Fruit fly (Drosophila melanogaster) whole organism, embryonic: ENCODE results near the gene SecS.

Experiments
- ATbp ChIP-seq: fragments of 200-800 bp; sonication (Bioruptor generic); optimal IDR thresholded peaks from 2 replicates; lab custom pipeline; 2017; ENCODE audit warnings: missing biosample characterization, mild to moderate bottlenecking, missing genetic modification characterization, missing genetic modification reagents
- CG10267 ChIP-seq: fragments of 200-800 bp; sonication (Bioruptor generic); optimal IDR thresholded peaks from 2 replicates; lab custom pipeline; 2018; ENCODE audit warnings: missing biosample characterization, mild to moderate bottlenecking, missing genetic modification characterization, moderate library complexity
- CG11560 ChIP-seq: fragments of 200-800 bp; sonication (Bioruptor generic); IDR thresholded peaks from 3 replicates; pipeline ENCODE4 v1.3.6; 2022; ENCODE audit warnings: missing biosample characterization, missing genetic modification characterization
- CG11695 ChIP-seq: fragments of 200-800 bp; sonication (Bioruptor generic); IDR thresholded peaks from 3 replicates; pipeline ENCODE4 v1.3.6; 2022; ENCODE audit warnings: missing biosample characterization, missing genetic modification characterization
- CG12391 ChIP-seq: fragments of 200-800 bp; sonication (Bioruptor generic); optimal IDR thresholded peaks from 3 replicates; lab custom pipeline; 2018; ENCODE audit warnings: missing biosample characterization, mild to moderate bottlenecking, missing genetic modification characterization, moderate library complexity
- CG14050 ChIP-seq: fragments of 200-800 bp; sonication (Bioruptor generic); IDR thresholded peaks from 3 replicates; pipeline ENCODE4 v1.3.6; 2022; ENCODE audit warnings: missing biosample characterization, missing genetic modification characterization
- CG15011 ChIP-seq: fragments of 200-800 bp; sonication (Bioruptor generic); optimal IDR thresholded peaks from 3 replicates; lab custom pipeline; 2018; ENCODE audit warnings: missing biosample characterization, mild to moderate bottlenecking, missing genetic modification characterization
- CG15479 ChIP-seq: fragments of 200-800 bp; sonication (Bioruptor generic); optimal IDR thresholded peaks from 3 replicates; lab custom pipeline; 2019; ENCODE audit warnings: missing biosample characterization, mild to moderate bottlenecking, missing genetic modification characterization, moderate library complexity
- CG17361 ChIP-seq: fragments of 200-800 bp; sonication (Bioruptor generic); IDR thresholded peaks from 3 replicates; pipeline ENCODE4 v1.3.6; 2022; ENCODE audit warnings: missing biosample characterization, missing genetic modification characterization
- CG17612 ChIP-seq: fragments of 200-800 bp; sonication (Bioruptor generic); IDR thresholded peaks from 2 replicates; pipeline ENCODE4 v1.3.6; 2022; ENCODE audit warnings: missing biosample characterization, missing genetic modification characterization
- CG17912 ChIP-seq: fragments of 200-800 bp; sonication (Bioruptor generic); optimal IDR thresholded peaks from 2 replicates; lab custom pipeline; 2018; ENCODE audit warnings: missing biosample characterization, mild to moderate bottlenecking, missing genetic modification characterization
- CG2116 ChIP-seq: fragments of 200-800 bp; sonication (Bioruptor generic); optimal IDR thresholded peaks from 3 replicates; lab custom pipeline; 2018; ENCODE audit warnings: missing biosample characterization, mild to moderate bottlenecking, missing genetic modification characterization
- CG2199 ChIP-seq: fragments of 200-800 bp; sonication (Bioruptor generic); IDR thresholded peaks from 3 replicates; pipeline ENCODE4 v1.3.6; 2022; ENCODE audit warnings: missing biosample characterization, missing genetic modification characterization
- CG4404 ChIP-seq: fragments of 200-800 bp; sonication (Bioruptor generic); IDR thresholded peaks from 2 replicates; pipeline ENCODE4 v1.3.6; 2022; ENCODE audit warnings: missing biosample characterization, missing genetic modification characterization
- CG4424 ChIP-seq: fragments of 200-800 bp; sonication (Bioruptor generic); optimal IDR thresholded peaks from 3 replicates; lab custom pipeline; 2016; ENCODE audit warnings: missing biosample characterization, missing genetic modification characterization
- CG5953 ChIP-seq: fragments of 200-800 bp; sonication (Bioruptor generic); IDR thresholded peaks from 2 replicates; pipeline ENCODE4 v1.3.6; 2022; ENCODE audit warnings: missing biosample characterization, missing genetic modification characterization
- CG6813 ChIP-seq: fragments of 200-800 bp; sonication (Bioruptor generic); optimal IDR thresholded peaks from 2 replicates; lab custom pipeline; 2017; ENCODE audit warnings: missing biosample characterization, missing genetic modification characterization, mild to moderate bottlenecking, moderate library complexity, missing genetic modification reagents
- CG6854 ChIP-seq: fragments of 200-800 bp; sonication (Bioruptor generic); optimal IDR thresholded peaks from 3 replicates; lab custom pipeline; 2017; ENCODE audit warnings: missing biosample characterization, mild to moderate bottlenecking, missing genetic modification characterization
- CG7786 ChIP-seq: fragments of 200-800 bp; sonication (Bioruptor generic); optimal IDR thresholded peaks from 2 replicates; lab custom pipeline; 2016; ENCODE audit warnings: missing biosample characterization, missing genetic modification characterization
- CG8924 ChIP-seq: fragments of 200-800 bp; optimal IDR thresholded peaks from 3 replicates; lab custom pipeline; 2019; ENCODE audit warnings: missing biosample characterization, mild to moderate bottlenecking, missing genetic modification characterization, moderate library complexity
- CG9797 ChIP-seq: fragments of 200-800 bp; sonication (Bioruptor generic); optimal IDR thresholded peaks from 3 replicates; lab custom pipeline; 2018; ENCODE audit warnings: missing biosample characterization, mild to moderate bottlenecking, missing genetic modification characterization
- Dll ChIP-seq: fragments of 200-800 bp; sonication (Bioruptor generic); IDR thresholded peaks from 4 replicates; pipeline ENCODE4 v1.3.6; 2022; ENCODE audit warnings: missing biosample characterization, missing genetic modification characterization; ENCODE audit not compliant: partially characterized antibody
- Dp ChIP-seq: fragments of 200-800 bp; sonication (Bioruptor generic); optimal IDR thresholded peaks from 2 replicates; lab custom pipeline; 2018; ENCODE audit warnings: missing biosample characterization, mild to moderate bottlenecking, missing genetic modification characterization, moderate library complexity
- Drgx ChIP-seq: fragments of 200-800 bp; sonication (Bioruptor generic); IDR thresholded peaks from 2 replicates; pipeline ENCODE4 v1.3.6; 2022; ENCODE audit warnings: missing biosample characterization, missing genetic modification characterization
- Fer3 ChIP-seq: fragments of 200-800 bp; sonication (Bioruptor generic); optimal IDR thresholded peaks from 2 replicates; lab custom pipeline; 2018; ENCODE audit warnings: missing biosample characterization, mild to moderate bottlenecking, missing genetic modification characterization, moderate library complexity
- HLHmδ ChIP-seq: fragments of 200-800 bp; sonication (Bioruptor generic); optimal IDR thresholded peaks from 2 replicates; lab custom pipeline; 2018; ENCODE audit warnings: missing biosample characterization, mild to moderate bottlenecking, missing genetic modification characterization, moderate library complexity
- MBD-R2 ChIP-seq: fragments of 200-800 bp; sonication (Bioruptor generic); IDR thresholded peaks from 2 replicates; pipeline ENCODE4 v1.3.6; 2022; ENCODE audit warnings: missing biosample characterization, missing genetic modification characterization
- MESR4 ChIP-seq: fragments of 200-800 bp; sonication (Bioruptor generic); optimal IDR thresholded peaks from 2 replicates; lab custom pipeline; 2018; ENCODE audit warnings: missing biosample characterization, mild to moderate bottlenecking, missing genetic modification characterization, moderate library complexity
- Nf-YB ChIP-seq: fragments of 200-800 bp; sonication (Bioruptor generic); optimal IDR thresholded peaks from 3 replicates; lab custom pipeline; 2019; ENCODE audit warnings: missing biosample characterization, mild to moderate bottlenecking, missing genetic modification characterization, moderate library complexity
- Nf-YC ChIP-seq: fragments of 200-800 bp; optimal IDR thresholded peaks from 3 replicates; lab custom pipeline; 2019; ENCODE audit warnings: missing biosample characterization, mild to moderate bottlenecking, missing genetic modification characterization, moderate library complexity
- Oaz ChIP-seq: fragments of 200-800 bp; sonication (Bioruptor generic); IDR thresholded peaks from 2 replicates; pipeline ENCODE4 v1.3.6; 2022; ENCODE audit warnings: missing biosample characterization, missing genetic modification characterization
- Pdp1 ChIP-seq, 2 experiments: fragments of 200-800 bp; sonication (Bioruptor generic); optimal IDR thresholded peaks; 3 replicates each; lab custom pipeline; 2016; ENCODE audit warnings: missing biosample characterization in 2 of 2, missing genetic modification characterization in 2 of 2, mild to moderate bottlenecking in 1 of 2, moderate library complexity in 1 of 2
- Scr ChIP-seq: fragments of 200-800 bp; sonication (Bioruptor generic); IDR thresholded peaks from 2 replicates; pipeline ENCODE4 v1.3.6; 2022; ENCODE audit warnings: missing biosample characterization, missing genetic modification characterization; ENCODE audit not compliant: partially characterized antibody
- ara ChIP-seq: fragments of 200-800 bp; sonication (Bioruptor generic); IDR thresholded peaks from 2 replicates; pipeline ENCODE4 v1.3.6; 2022; ENCODE audit warnings: missing biosample characterization, missing genetic modification characterization
- ash1 ChIP-seq: fragments of 200-800 bp; sonication (Bioruptor generic); optimal IDR thresholded peaks from 2 replicates; lab custom pipeline; 2018; ENCODE audit warnings: missing biosample characterization, mild to moderate bottlenecking, missing genetic modification characterization
- bigmax ChIP-seq: fragments of 200-800 bp; sonication (Bioruptor generic); optimal IDR thresholded peaks from 2 replicates; lab custom pipeline; 2018; ENCODE audit warnings: missing biosample characterization, mild to moderate bottlenecking, missing genetic modification characterization
- chif ChIP-seq, 2 experiments: fragments of 200-800 bp; sonication (Bioruptor generic); optimal IDR thresholded peaks; 3 replicates each; lab custom pipeline; 2016; ENCODE audit warnings: missing biosample characterization in 2 of 2, missing genetic modification characterization in 2 of 2
- dm ChIP-seq: fragments of 200-800 bp; sonication (Bioruptor generic); optimal IDR thresholded peaks from 3 replicates; lab custom pipeline; 2016; ENCODE audit warnings: missing biosample characterization, missing genetic modification characterization
- dysf ChIP-seq: fragments of 200-800 bp; sonication (Bioruptor generic); IDR thresholded peaks from 3 replicates; pipeline ENCODE4 v1.3.6; 2022; ENCODE audit warnings: missing biosample characterization, missing genetic modification characterization
- gcm2 ChIP-seq: fragments of 200-800 bp; sonication (Bioruptor generic); optimal IDR thresholded peaks from 2 replicates; lab custom pipeline; 2016; ENCODE audit warnings: missing biosample characterization, missing genetic modification characterization
- insv ChIP-seq, 2 experiments: fragments of 200-800 bp; sonication (Bioruptor generic); optimal IDR thresholded peaks; 3 replicates each; lab custom pipeline; 2016 to 2018; ENCODE audit warnings: missing biosample characterization in 2 of 2, missing genetic modification characterization in 2 of 2
- klu ChIP-seq: fragments of 200-800 bp; sonication (Bioruptor generic); IDR thresholded peaks from 2 replicates; pipeline ENCODE4 v1.3.6; 2022; ENCODE audit warnings: missing biosample characterization, missing genetic modification characterization
- kni ChIP-seq: fragments of 200-800 bp; sonication (Bioruptor generic); optimal IDR thresholded peaks from 3 replicates; lab custom pipeline; 2017; ENCODE audit warnings: mild to moderate bottlenecking, missing biosample characterization, missing genetic modification reagents, missing genetic modification characterization
- lab ChIP-seq: fragments of 200-800 bp; sonication (Bioruptor generic); optimal IDR thresholded peaks from 3 replicates; lab custom pipeline; 2017; ENCODE audit warnings: missing biosample characterization, missing genetic modification characterization, mild to moderate bottlenecking, moderate library complexity, missing genetic modification reagents
- lmd ChIP-seq: fragments of 200-800 bp; sonication (Bioruptor generic); IDR thresholded peaks from 2 replicates; pipeline ENCODE4 v1.3.6; 2022; ENCODE audit warnings: missing biosample characterization, missing genetic modification characterization
- nerfin-1 ChIP-seq: fragments of 200-800 bp; sonication (Bioruptor generic); optimal IDR thresholded peaks from 3 replicates; lab custom pipeline; 2019; ENCODE audit warnings: missing biosample characterization, mild to moderate bottlenecking, missing genetic modification characterization, moderate library complexity
- psq ChIP-seq: fragments of 200-800 bp; sonication (Bioruptor generic); optimal IDR thresholded peaks from 2 replicates; lab custom pipeline; 2017; ENCODE audit warnings: missing biosample characterization, missing genetic modification characterization
- sens-2 ChIP-seq: fragments of 200-800 bp; sonication (Bioruptor generic); IDR thresholded peaks from 2 replicates; pipeline ENCODE4 v1.3.6; 2022; ENCODE audit warnings: missing biosample characterization, missing genetic modification characterization
- sug ChIP-seq: fragments of 200-800 bp; optimal IDR thresholded peaks from 2 replicates; lab custom pipeline; 2019; ENCODE audit warnings: missing biosample characterization, mild to moderate bottlenecking, missing genetic modification characterization, moderate library complexity
- toy ChIP-seq: fragments of 200-800 bp; sonication (Bioruptor generic); IDR thresholded peaks from 2 replicates; pipeline ENCODE4 v1.3.6; 2022; ENCODE audit warnings: missing biosample characterization, missing genetic modification characterization
- z ChIP-seq: fragments of 200-800 bp; sonication (Bioruptor generic); IDR thresholded peaks from 3 replicates; pipeline ENCODE4 v1.3.6; 2022; ENCODE audit warnings: missing biosample characterization, missing genetic modification characterization

Gene SecS

DNA sequence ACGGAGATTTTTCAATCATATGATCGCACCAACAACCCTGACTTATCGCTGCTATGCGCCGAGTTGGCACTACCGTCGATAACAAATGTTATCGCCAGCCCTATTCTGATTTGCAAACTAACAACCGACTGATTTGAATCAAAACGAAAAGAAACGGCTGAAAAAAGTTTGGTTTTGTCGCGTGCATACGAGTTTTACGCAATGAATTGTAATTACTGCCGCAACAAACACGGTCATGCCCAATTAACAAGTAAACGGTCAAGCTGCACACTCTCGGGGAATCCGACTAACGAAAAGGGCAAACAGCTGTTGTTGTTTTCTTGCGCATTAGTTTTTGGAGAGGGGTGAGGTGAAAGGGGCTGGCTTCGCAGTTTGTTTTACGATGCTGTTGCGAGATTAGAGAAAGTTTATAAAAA is 36.5 kb upstream of the SecS start, which contains the start of the genes CG14671 and CG12746 (continued):
- TF ChIP-seq CG14050 (GFP tag; lab: Robert Waterston, UW) (no peak), CG11560 (tag; lab: Robert Waterston, UW) (no peak), chif (GFP tag; optimal IDR thresholded peaks at IDR 0.05; lab: Kevin White, UChicago) (no peak), MBD-R2 (GFP tag; lab: Robert Waterston, UW) (peak; percentile 88), dysf (GFP tag; lab: Robert Waterston, UW) (no peak), dm (GFP tag; lab: Kevin White, UChicago) (peak; percentile 19), CG17361 (no peak), Nf-YB (GFP tag; lab: Kevin White, UChicago) (no peak), Pdp1 (GFP tag; optimal IDR thresholded peaks at IDR 0.05; lab: Kevin White, UChicago) (peak in 1 of 2 experiments; percentile 18), Dll (GFP tag; lab: Robert Waterston, UW) (peak; percentile 51; the same call in 2 of the 4 replicates), bigmax (GFP tag; lab: Kevin White, UChicago) (no peak), toy (GFP tag; lab: Robert Waterston, UW) (no peak), Nf-YC (tag; lab: Kevin White, UChicago) (peak; percentile 66), Drgx (GFP tag; lab: Robert Waterston, UW) (no peak), CG4424 (no peak), nerfin-1 (no peak), CG9797 (GFP tag; lab: Kevin White, UChicago) (peak; percentile 30), MESR4 (GFP tag; lab: Kevin White, UChicago) (peak; percentile 50), CG15479 (GFP tag; lab: Kevin White, UChicago) (peak; percentile 57), HLHmδ (no peak), CG2116 (GFP tag; lab: Kevin White, UChicago) (peak; percentile 78), ATbp (GFP tag; lab: Kevin White, UChicago) (no peak), Scr (GFP tag; lab: Robert Waterston, UW) (peak; percentile 39; the same call in 1 of the 2 replicates), Dp (peak; percentile 60), CG17612 (no peak), lab (no peak)

DNA sequence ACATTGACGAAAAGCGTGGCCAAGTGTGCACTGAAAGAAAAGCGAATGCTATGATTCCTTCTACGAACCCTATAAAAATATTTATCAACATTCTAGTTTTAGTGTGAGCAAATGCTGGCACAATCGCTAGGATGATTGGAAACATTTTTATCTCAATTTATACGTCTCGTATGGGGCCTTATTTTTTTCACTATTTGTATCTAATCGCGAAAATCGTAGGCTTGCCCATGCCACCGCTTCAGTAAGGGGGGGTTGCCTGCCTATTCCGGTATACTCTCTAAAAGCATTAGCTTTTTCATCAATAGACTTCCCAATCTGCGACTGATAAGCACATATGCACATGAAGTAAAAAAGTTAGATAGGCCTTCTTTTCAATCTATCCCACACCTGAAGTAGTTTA is 35.6 kb upstream of the SecS start:
- TF ChIP-seq CG15011 (GFP tag; lab: Kevin White, UChicago) (peak; percentile 69), ATbp (GFP tag; lab: Kevin White, UChicago) (peak; percentile 84), gcm2 (GFP tag; lab: Kevin White, UChicago) (peak; percentile 67), Fer3 (tag; lab: Kevin White, UChicago) (peak; percentile 85), CG8924 (peak; percentile 80), sug (tag; lab: Kevin White, UChicago) (peak; percentile 95), CG4404 (GFP tag; lab: Robert Waterston, UW) (peak; percentile 52), ara (GFP tag; lab: Robert Waterston, UW) (peak; percentile 83), psq (GFP tag; lab: Kevin White, UChicago) (no peak), Oaz (peak; percentile 81), CG2199 (no peak), ash1 (GFP tag; lab: Kevin White, UChicago) (no peak), z (GFP tag; lab: Robert Waterston, UW) (no peak; the same call in 2 of the 3 replicates), CG12391 (peak; percentile 82), insv (GFP tag; optimal IDR thresholded peaks at IDR 0.05; lab: Kevin White, UChicago) (no peak), klu (GFP tag; lab: Robert Waterston, UW) (peak; percentile 45; the same call in 1 of the 2 replicates), CG17912 (GFP tag; lab: Kevin White, UChicago) (no peak), CG5953 (peak; percentile 86), CG11560 (tag; lab: Robert Waterston, UW) (peak; percentile 55; the same call in 1 of the 3 replicates), kni (GFP tag; lab: Kevin White, UChicago) (no peak), lmd (GFP tag; lab: Robert Waterston, UW) (peak; percentile 86), CG6813 (GFP tag; lab: Kevin White, UChicago) (peak; percentile 76), CG10267 (tag; lab: Kevin White, UChicago) (peak; percentile 50), CG7786 (GFP tag; lab: Kevin White, UChicago) (peak; percentile 83), sens-2 (GFP tag; lab: Robert Waterston, UW) (peak; percentile 77), CG6854 (GFP tag; lab: Kevin White, UChicago) (peak; percentile 50), CG11695 (GFP tag; lab: Robert Waterston, UW) (peak; percentile 89)
